Worm (Caenorhabditis elegans): ENCODE results near the gene C04H5.1.

The C04H5.1 gene

DNA sequence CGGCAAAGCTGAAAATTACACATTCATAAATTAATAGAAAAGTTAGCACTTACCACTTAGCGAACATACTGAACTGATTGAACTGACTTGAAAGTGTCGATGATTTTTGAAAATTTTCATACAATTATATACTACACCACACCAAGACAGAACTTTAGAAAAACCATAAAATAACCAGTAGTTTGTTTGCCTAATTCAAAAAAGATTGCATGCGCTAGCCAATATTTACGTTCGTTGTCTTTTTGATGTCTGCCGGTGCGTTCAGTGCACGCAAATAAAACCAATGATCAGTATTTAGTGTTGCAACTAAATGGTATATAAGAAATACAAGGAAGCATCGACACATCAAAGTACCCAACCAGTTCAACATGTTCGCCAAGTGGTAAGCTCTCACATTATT is 46.4 kb downstream of the C04H5.1 start, which contains the start of the genes nspb-8 and nspb-9:
nspb-8 (minus strand) TSS at position 101 of the 400 bp plus-strand sequence.
nspb-9 (plus strand) TSS at position 311 of the 400 bp plus-strand sequence.
- TF ChIP-seq nhr-21 (tag; optimal IDR thresholded peaks at IDR 0.05): no peak
- no peak for TF ChIP-seq unc-39 (tag; optimal IDR thresholded peaks at IDR 0.05)

ce11 chrII:14582206-14582605 is 48.1 kb downstream of the C04H5.1 start, which contains the start of gene C01G12.3:
TSS of gene C01G12.3 (minus strand) at chrII:14582306.
- TF ChIP-seq lsy-2 (tag; optimal IDR thresholded peaks at IDR 0.05) (no peak), ama-1 (optimal IDR thresholded peaks at IDR 0.05) (no peak), gmeb-1 (tag; optimal IDR thresholded peaks at IDR 0.05) (no peak), unc-39 (tag; optimal IDR thresholded peaks at IDR 0.05) (no peak), lin-39 (tag; optimal IDR thresholded peaks at IDR 0.05) (no peak), unc-55 (GFP tag; optimal IDR thresholded peaks at IDR 0.05) (no peak), C34F6.9 (tag; optimal IDR thresholded peaks at IDR 0.05) (no peak), egl-27 (tag; optimal IDR thresholded peaks at IDR 0.05) (no peak), nhr-25 (tag; optimal IDR thresholded peaks at IDR 0.05) (no peak), fos-1 (tag; optimal IDR thresholded peaks at IDR 0.05) (no peak), ceh-82 (tag; optimal IDR thresholded peaks at IDR 0.05) (no peak), ztf-4 (tag; optimal IDR thresholded peaks at IDR 0.05) (no peak), nhr-10 (tag; optimal IDR thresholded peaks at IDR 0.05) (no peak), mab-5 (tag; optimal IDR thresholded peaks at IDR 0.05) (no peak), alr-1 (tag; optimal IDR thresholded peaks at IDR 0.05) (no peak), ztf-1 (GFP tag; conservative IDR thresholded peaks at IDR 0.05) (no peak), lin-11 (tag; optimal IDR thresholded peaks at IDR 0.05) (no peak), nhr-77 (tag; optimal IDR thresholded peaks at IDR 0.05) (no peak), nhr-11 (tag; optimal IDR thresholded peaks at IDR 0.05) (no peak)

All from whole organism, L2 larva.